Worm (Caenorhabditis elegans): Measurements from ENCODE around the gene math-25.
"Not testable (repeated sequence)": the region's sequence is repeated elsewhere in the genome, so short reads cannot be mapped to it uniquely, and the experiment has no call there.

Gene math-25

ce11 chrII:1861285-1861793, 34.5 kb upstream of the math-25 start, which contains the start of gene C16C4.18:
C16C4.18 (minus strand) TSS chrII:1861335.
- not testable (repeated sequence) for TF ChIP-seq flt-1 (GFP tag; IDR thresholded peaks at IDR 0.05); sea-1 (GFP tag; conservative IDR thresholded peaks at IDR 0.05); aly-1 (tag; optimal IDR thresholded peaks at IDR 0.05)

- not testable (repeated sequence) for TF ChIP-seq ceh-36, aly-1, F13C5.2 (tag; optimal IDR thresholded peaks at IDR 0.05)
Observed at ce11 chrII:1862334-1862733, 33.5 kb upstream of the math-25 start, which contains the start of gene fbxb-98. fbxb-98 (plus strand) TSS chrII:1862634.

ce11 chrII:1864278-1864677, 31.6 kb upstream of the math-25 start, which contains the start of gene C16C4.17:
C16C4.17 (plus strand) TSS chrII:1864578.
- no peak for TF ChIP-seq F13C5.2 (tag; optimal IDR thresholded peaks at IDR 0.05)
- no peak for TF ChIP-seq ceh-36 (tag; optimal IDR thresholded peaks at IDR 0.05)
- no peak for TF ChIP-seq tra-4 (tag; optimal IDR thresholded peaks at IDR 0.05)
- TF ChIP-seq hnd-1 (tag; optimal IDR thresholded peaks at IDR 0.05): no peak
- TF ChIP-seq ets-7 (tag; optimal IDR thresholded peaks at IDR 0.05): no peak
- TF ChIP-seq B0310.2 (tag; optimal IDR thresholded peaks at IDR 0.05): no peak
- no peak for TF ChIP-seq scrt-1 (GFP tag; IDR thresholded peaks at IDR 0.05)
- no peak for TF ChIP-seq tbx-11 (GFP tag; IDR thresholded peaks at IDR 0.05)
- no peak for TF ChIP-seq hmbx-1 (tag; optimal IDR thresholded peaks at IDR 0.05)

ce11 chrII:1865683-1866431, 30.0 kb upstream of the math-25 start, which contains the start of gene math-15:
math-15 (plus strand) TSS chrII:1866381.
- no peak for TF ChIP-seq F13C5.2 (tag; optimal IDR thresholded peaks at IDR 0.05)
- TF ChIP-seq ets-7 (tag; optimal IDR thresholded peaks at IDR 0.05): no peak
- TF ChIP-seq pes-1 (GFP tag; IDR thresholded peaks at IDR 0.05): no peak

ce11 chrII:1869120-1869519, 26.7 kb upstream of the math-25 start, which contains the start of gene math-14:
math-14 (plus strand) TSS chrII:1869420.
- TF ChIP-seq hmbx-1 (tag; optimal IDR thresholded peaks at IDR 0.05) (no peak), ceh-36 (tag; optimal IDR thresholded peaks at IDR 0.05) (no peak), tra-4 (tag; optimal IDR thresholded peaks at IDR 0.05) (no peak), hmg-4 (GFP tag; optimal IDR thresholded peaks at IDR 0.05) (no peak), ama-1 (optimal IDR thresholded peaks at IDR 0.05) (no peak)

ce11 chrII:1870875-1871592, 24.8 kb upstream of the math-25 start, which contains the start of gene math-10:
math-10 (plus strand) TSS chrII:1871542.
- no peak for TF ChIP-seq tbx-37 (GFP tag; conservative IDR thresholded peaks at IDR 0.05)
- no peak for TF ChIP-seq B0310.2 (tag; optimal IDR thresholded peaks at IDR 0.05)
- TF ChIP-seq tra-4 (tag; optimal IDR thresholded peaks at IDR 0.05): no peak
- no peak for TF ChIP-seq aly-1 (tag; optimal IDR thresholded peaks at IDR 0.05)
- TF ChIP-seq F13C5.2 (tag; optimal IDR thresholded peaks at IDR 0.05): no peak
- no peak for TF ChIP-seq ama-1 (optimal IDR thresholded peaks at IDR 0.05)
- no peak for TF ChIP-seq flt-1 (GFP tag; IDR thresholded peaks at IDR 0.05)
- TF ChIP-seq ets-7 (tag; optimal IDR thresholded peaks at IDR 0.05): no peak
- no peak for TF ChIP-seq pes-1 (GFP tag; IDR thresholded peaks at IDR 0.05)
- TF ChIP-seq tbx-11 (GFP tag; IDR thresholded peaks at IDR 0.05): no peak
- TF ChIP-seq ceh-13 (GFP tag; optimal IDR thresholded peaks at IDR 0.05): no peak
- TF ChIP-seq scrt-1 (GFP tag; IDR thresholded peaks at IDR 0.05): no peak
- TF ChIP-seq hmg-4 (GFP tag; optimal IDR thresholded peaks at IDR 0.05): no peak
- no peak for TF ChIP-seq ceh-36 (tag; optimal IDR thresholded peaks at IDR 0.05)
- no peak for TF ChIP-seq hmbx-1 (tag; optimal IDR thresholded peaks at IDR 0.05)
- TF ChIP-seq sea-1 (GFP tag; conservative IDR thresholded peaks at IDR 0.05): no peak

ce11 chrII:1875658-1876057, 20.2 kb upstream of the math-25 start, which contains the start of gene math-13:
math-13 (plus strand) TSS chrII:1875958.
- TF ChIP-seq tbx-37 (GFP tag; conservative IDR thresholded peaks at IDR 0.05): no peak
- no peak for TF ChIP-seq aly-1 (tag; optimal IDR thresholded peaks at IDR 0.05)
- no peak for TF ChIP-seq ama-1 (optimal IDR thresholded peaks at IDR 0.05)
- TF ChIP-seq tbx-11 (GFP tag; IDR thresholded peaks at IDR 0.05): no peak

ce11 chrII:1878663-1879062, 17.2 kb upstream of the math-25 start, which contains the start of gene math-16:
math-16 (minus strand) TSS chrII:1878763.
- TF ChIP-seq ceh-13 (GFP tag; optimal IDR thresholded peaks at IDR 0.05): no peak
- TF ChIP-seq hmg-4 (GFP tag; optimal IDR thresholded peaks at IDR 0.05): no peak
- TF ChIP-seq B0310.2 (tag; optimal IDR thresholded peaks at IDR 0.05): no peak
- no peak for TF ChIP-seq tra-4 (tag; optimal IDR thresholded peaks at IDR 0.05)
- no peak for TF ChIP-seq hmbx-1 (tag; optimal IDR thresholded peaks at IDR 0.05)
- TF ChIP-seq sea-1 (GFP tag; conservative IDR thresholded peaks at IDR 0.05): no peak
- TF ChIP-seq hnd-1 (tag; optimal IDR thresholded peaks at IDR 0.05): no peak
- no peak for TF ChIP-seq flt-1 (GFP tag; IDR thresholded peaks at IDR 0.05)
- no peak for TF ChIP-seq ceh-36 (tag; optimal IDR thresholded peaks at IDR 0.05)
- TF ChIP-seq aly-1 (tag; optimal IDR thresholded peaks at IDR 0.05): no peak
- TF ChIP-seq F13C5.2 (tag; optimal IDR thresholded peaks at IDR 0.05): no peak
- no peak for TF ChIP-seq scrt-1 (GFP tag; IDR thresholded peaks at IDR 0.05)
- TF ChIP-seq pes-1 (GFP tag; IDR thresholded peaks at IDR 0.05): no peak
- no peak for TF ChIP-seq ets-7 (tag; optimal IDR thresholded peaks at IDR 0.05)
